Fruit fly (Drosophila melanogaster): ENCODE data around the gene frj.

- TF ChIP-seq Vsx2 (GFP tag; optimal IDR thresholded peaks at IDR 0.05; ENCODE audit: partially characterized antibody) (no peak), sage (GFP tag; optimal IDR thresholded peaks at IDR 0.05) (no peak)
Measured at dm6 chr2L:6424198-6424597, 31.7 kb upstream of the frj start, which contains the start of gene Fic.
